Fruit fly (Drosophila melanogaster) whole organism: ENCODE results near the gene CG10581.
A peak's percentile ranks its signal among the peaks of the same experiment; 100 is the strongest.

ENCODE experiments used
- CG8478 ChIP-seq: fragments of >200 bp; optimal IDR thresholded peaks from 2 replicates; lab custom pipeline; 2018; ENCODE audit warnings: inconsistent platforms
- Dll ChIP-seq: fragments of >200 bp; optimal IDR thresholded peaks from 2 replicates; lab custom pipeline; 2017
- EcR ChIP-seq, 2 experiments: fragments of >200 bp; optimal IDR thresholded peaks; 2 replicates each; lab custom pipeline; 2017; ENCODE audit warnings: missing biosample characterization in 2 of 2, missing genetic modification characterization in 2 of 2, missing genetic modification reagents in 2 of 2
- pan ChIP-seq: fragments of >200 bp; optimal IDR thresholded peaks from 2 replicates; lab custom pipeline; 2017
- psq ChIP-seq: fragments of >200 bp; optimal IDR thresholded peaks from 2 replicates; lab custom pipeline; 2017
- usp ChIP-seq: fragments of >200 bp; optimal IDR thresholded peaks from 2 replicates; lab custom pipeline; 2017; ENCODE audit warnings: missing biosample characterization, missing genetic modification characterization, mixed read lengths

The CG10581 gene

DNA sequence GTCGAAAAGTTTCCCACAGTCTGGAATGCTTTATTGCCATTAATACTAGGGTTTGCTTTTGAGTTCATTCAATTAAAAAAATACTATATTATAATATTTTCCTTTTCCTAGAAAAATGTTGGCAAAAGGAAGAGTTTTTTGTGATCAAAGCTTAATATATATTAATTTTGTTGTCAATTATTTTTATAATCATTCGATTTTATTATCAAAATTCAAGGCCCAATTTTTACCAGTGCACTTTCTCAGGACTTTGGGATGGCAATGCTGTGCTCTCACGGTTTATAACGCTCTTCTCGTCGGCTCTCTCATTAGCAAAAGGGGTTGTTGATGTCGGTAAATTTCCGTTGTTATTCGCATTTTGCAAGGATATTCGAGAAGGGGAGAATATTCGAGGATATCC lies 13.0 kb upstream of the CG10581 start:
- TF ChIP-seq Dll (no peak), EcR (GFP tag; optimal IDR thresholded peaks at IDR 0.05; lab: Kevin White, UChicago) (no peak), psq (lab: Kevin White, UChicago) (no peak), CG8478 (lab: Kevin White, UChicago) (no peak), usp (GFP tag; lab: Kevin White, UChicago) (no peak), pan (lab: Kevin White, UChicago) (no peak)

DNA sequence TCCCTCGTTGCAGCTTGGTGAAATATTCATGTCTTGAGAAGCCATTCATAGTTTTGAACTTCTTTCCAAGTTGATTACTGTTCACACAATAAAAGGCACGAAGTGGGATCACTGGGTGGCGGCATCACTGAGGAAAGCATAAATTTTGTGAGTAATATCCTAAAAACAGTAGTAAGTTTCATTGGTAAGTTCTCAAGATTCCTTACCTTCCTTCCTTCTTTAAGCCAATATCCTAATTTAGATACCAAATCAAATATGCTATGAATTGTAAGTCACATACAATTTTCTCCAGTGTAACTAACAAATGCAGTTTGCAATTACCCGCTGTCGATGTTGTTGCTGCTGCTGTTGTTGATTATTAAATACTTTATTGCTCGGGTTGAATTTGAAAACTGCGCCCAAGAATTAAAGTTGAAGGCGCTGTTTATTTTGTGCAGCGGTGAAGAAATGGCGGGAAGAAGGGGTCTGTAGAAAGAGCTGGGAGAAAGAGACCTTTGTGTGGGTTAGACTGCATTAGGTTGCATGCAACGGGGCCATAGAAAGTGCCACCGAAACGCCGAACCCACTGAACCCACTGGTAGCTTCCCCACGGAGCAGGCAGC lies 12.2 kb upstream of the CG10581 start:
- TF ChIP-seq Dll, result no peak
- no peak for TF ChIP-seq CG8478 (lab: Kevin White, UChicago)
- TF ChIP-seq usp (GFP tag; lab: Kevin White, UChicago), result no peak
- TF ChIP-seq pan (lab: Kevin White, UChicago), result no peak
- TF ChIP-seq EcR (GFP tag; optimal IDR thresholded peaks at IDR 0.05; lab: Kevin White, UChicago), result no peak
- TF ChIP-seq psq (lab: Kevin White, UChicago), result no peak

DNA sequence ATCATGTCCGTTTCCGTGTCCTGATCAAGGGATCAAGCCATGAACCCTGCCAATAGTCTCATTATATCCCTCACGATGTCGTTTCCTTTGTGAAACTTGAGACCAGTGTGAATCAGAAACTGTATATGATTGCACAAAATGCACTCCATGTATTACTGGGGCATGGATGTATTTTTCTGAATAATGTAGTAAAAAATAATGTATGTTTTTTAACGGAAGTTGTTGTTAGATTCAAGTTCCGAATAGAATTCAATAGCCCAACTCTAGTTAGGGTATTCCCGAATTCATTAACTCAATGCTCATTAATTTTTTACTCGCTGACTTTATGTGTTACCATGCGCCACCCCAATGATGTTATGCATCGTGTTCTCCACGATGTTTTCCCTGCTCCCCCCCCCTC lies 10.7 kb upstream of the CG10581 start:
- no peak for TF ChIP-seq psq (lab: Kevin White, UChicago)
- no peak for TF ChIP-seq Dll
- no peak for TF ChIP-seq EcR (GFP tag; optimal IDR thresholded peaks at IDR 0.05; lab: Kevin White, UChicago)
- TF ChIP-seq CG8478 (lab: Kevin White, UChicago), result no peak
- no peak for TF ChIP-seq usp (GFP tag; lab: Kevin White, UChicago)
- no peak for TF ChIP-seq pan (lab: Kevin White, UChicago)

DNA sequence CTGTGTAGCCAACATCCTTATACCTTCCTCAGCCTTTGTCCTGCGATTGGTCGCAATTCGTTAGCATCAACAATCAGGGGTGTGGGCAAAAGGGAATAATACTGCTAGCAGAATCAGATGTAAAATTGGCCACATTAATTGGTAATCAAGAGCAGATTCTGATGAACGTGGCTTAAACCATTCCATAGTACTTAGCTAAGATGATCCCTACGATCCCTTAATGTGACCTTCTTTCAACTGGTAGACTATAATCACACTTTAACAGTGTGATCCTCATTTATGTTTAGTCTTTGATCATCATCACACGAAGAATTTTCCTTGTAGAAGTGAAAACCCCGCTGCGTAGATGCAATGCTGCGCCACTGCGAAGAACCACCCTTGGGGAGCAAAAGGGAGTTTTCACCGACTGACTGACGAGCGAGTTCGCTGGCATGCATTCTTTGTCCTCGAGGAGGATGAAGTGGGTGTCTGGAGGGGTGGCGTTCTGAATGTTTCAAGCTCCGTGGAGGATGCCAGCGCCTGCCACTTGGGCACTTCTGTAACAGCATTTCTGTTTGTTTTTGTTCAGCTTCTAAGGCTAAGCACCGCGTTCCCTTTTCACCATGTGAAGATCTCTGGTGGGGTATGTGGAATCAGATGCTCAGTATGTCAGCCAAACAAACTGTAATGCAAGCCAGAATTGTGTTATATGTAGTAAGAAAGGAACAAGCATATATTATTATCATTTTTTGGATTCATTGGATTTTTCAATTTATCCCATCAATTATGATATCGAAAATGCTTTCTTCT lies 10.1 kb upstream of the CG10581 start:
- TF ChIP-seq EcR (GFP tag; optimal IDR thresholded peaks at IDR 0.05; lab: Kevin White, UChicago) (peak in 1 of 2 experiments; percentile 20), CG8478 (lab: Kevin White, UChicago) (no peak)

DNA sequence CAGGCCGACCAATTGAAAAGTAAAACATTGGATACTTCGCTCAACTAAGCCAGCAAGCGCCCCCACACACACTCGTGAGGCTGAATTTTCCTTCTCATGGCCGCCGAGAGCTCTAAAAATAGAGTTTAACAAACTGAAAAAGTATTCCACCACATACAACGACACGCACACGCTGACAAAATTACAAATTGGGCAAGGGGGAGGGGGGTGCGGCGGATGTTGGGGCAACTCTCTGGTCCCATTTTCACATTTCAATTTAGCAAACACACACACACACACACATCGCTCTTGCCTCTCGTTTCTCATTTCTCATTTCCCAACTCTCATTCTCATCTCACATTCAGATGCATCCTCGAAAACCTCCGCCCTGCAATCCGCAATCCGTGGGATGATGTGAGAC lies 9.4 kb upstream of the CG10581 start:
- no peak for TF ChIP-seq pan (lab: Kevin White, UChicago)
- TF ChIP-seq psq (lab: Kevin White, UChicago), result no peak
- no peak for TF ChIP-seq EcR (GFP tag; optimal IDR thresholded peaks at IDR 0.05; lab: Kevin White, UChicago)
- TF ChIP-seq usp (GFP tag; lab: Kevin White, UChicago), result no peak
- no peak for TF ChIP-seq Dll
- no peak for TF ChIP-seq CG8478 (lab: Kevin White, UChicago)

DNA sequence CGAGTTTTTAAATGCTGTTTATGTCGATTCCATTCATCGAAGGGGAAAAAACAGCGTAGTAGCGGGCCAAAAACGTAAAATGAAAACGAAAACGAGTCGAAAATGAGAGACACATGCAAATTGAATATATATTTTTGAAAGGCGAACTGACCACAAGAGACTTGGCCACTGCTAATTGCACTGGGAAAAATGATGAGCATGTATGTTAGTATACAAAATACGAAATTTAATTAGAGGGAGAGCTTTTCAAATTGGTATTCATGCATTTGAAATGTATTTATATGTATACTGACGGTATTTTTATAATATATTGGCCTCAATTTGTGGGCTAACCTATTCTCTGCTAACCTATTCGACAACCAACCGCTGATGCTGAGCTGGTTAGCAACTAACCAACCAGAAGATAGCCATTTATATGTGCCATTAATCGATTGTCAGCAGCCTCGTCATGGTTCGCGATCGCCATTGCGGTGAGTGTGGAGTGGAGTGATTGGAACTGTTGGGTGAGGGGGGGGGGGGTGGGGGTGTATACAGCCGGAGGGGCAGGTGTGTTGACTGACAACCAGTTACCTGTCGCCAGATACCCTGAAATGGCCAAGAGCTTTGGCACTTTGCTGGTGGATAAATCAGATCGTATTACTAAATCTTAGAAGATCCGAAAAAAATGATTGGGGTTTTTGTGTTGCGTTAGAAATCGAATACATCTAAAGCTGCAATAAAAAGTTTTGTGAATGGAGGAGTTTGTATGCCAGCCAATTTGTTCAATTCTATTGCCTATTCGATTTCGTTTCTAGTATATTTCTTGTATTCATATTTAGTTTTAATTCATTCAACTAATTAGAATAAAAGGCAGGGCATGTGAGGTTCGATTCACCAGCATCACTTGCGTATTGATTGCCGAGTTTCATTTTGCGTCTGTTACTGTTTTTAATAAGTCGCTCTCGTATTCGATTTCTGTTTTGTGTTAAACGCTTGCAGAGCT lies 8.2 kb upstream of the CG10581 start:
- TF ChIP-seq EcR (GFP tag; optimal IDR thresholded peaks at IDR 0.05; lab: Kevin White, UChicago) (no peak), Dll (no peak), psq (lab: Kevin White, UChicago) (no peak), CG8478 (lab: Kevin White, UChicago) (no peak), usp (GFP tag; lab: Kevin White, UChicago) (no peak), pan (lab: Kevin White, UChicago) (no peak)

DNA sequence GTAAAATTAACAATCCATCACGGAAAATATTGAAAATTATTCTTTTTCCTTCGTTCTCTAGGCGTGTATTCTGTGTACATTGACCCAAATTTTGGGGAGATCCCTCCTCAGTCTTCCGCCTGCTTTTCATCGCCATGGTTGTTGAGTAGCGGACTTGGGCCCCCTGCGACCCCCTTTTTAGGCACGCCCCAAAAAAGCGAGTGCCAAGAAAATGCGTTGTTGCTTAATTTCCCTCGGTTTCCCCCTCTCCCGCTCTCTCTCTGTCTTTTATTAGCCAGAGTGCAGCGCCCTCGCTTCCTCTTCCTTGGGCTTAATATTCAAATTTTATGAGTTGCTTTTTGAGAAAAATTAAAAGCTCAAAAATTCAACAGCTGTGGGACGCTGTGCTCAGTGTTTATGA lies 6.8 kb upstream of the CG10581 start:
- no peak for TF ChIP-seq EcR (GFP tag; optimal IDR thresholded peaks at IDR 0.05; lab: Kevin White, UChicago)
- no peak for TF ChIP-seq usp (GFP tag; lab: Kevin White, UChicago)
- no peak for TF ChIP-seq psq (lab: Kevin White, UChicago)
- TF ChIP-seq pan (lab: Kevin White, UChicago), result no peak
- TF ChIP-seq Dll, result no peak
- no peak for TF ChIP-seq CG8478 (lab: Kevin White, UChicago)

DNA sequence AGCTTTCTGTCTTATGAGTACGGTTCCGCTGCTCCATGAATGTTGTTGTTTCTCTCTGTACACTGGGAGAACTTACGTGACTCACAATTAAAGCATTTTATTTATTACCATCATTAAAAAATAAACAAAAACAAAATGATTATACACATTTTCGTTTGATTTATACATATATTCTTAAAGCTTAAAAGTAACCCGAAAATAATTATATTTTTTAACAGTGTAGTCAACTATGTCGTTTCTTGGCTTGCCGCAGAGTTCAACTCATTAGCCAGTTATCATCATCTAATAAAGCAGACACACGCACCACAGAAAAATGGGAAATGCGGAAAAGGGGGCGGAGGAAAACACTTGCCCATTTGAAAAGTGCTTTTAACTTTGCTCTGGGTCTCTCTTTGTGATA lies 3.4 kb upstream of the CG10581 start:
- no peak for TF ChIP-seq Dll
- no peak for TF ChIP-seq EcR (GFP tag; optimal IDR thresholded peaks at IDR 0.05; lab: Kevin White, UChicago)
- no peak for TF ChIP-seq psq (lab: Kevin White, UChicago)
- no peak for TF ChIP-seq usp (GFP tag; lab: Kevin White, UChicago)
- TF ChIP-seq CG8478 (lab: Kevin White, UChicago), result no peak
- no peak for TF ChIP-seq pan (lab: Kevin White, UChicago)

DNA sequence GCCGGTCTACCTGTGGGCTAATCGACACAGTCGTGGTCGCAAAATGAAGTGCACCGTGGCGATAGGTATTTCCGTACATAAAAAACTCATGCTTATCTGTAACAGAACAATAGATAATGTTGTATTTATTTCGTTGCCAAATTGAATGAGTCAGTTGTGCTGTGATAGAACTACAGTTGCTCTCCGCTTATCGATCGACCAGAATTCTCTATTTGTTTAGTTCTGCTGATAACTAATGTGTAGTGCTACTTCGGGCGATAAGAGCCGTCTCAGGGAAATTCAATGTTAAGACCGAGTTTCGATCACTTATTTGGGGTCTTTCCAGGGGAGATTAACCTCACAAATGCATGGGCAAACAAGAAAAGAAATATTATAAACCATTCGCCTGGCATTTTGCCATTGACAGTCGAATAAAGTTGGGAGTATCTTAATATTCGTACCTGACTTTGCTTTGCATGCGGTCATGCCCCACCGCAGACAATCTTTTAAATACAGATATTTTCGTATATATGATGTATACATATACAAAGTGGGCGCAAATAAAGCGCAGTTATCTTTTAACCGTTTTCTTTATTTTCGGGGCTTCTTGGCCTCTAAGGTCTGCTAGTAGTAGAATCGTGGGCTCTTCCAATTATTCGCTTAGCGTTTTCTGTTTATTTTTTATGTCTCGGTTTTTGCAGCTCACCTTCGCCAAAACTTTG lies 2.4 kb upstream of the CG10581 start:
- TF ChIP-seq usp (GFP tag; lab: Kevin White, UChicago) (no peak), CG8478 (lab: Kevin White, UChicago) (no peak), Dll (no peak), pan (lab: Kevin White, UChicago) (no peak)

DNA sequence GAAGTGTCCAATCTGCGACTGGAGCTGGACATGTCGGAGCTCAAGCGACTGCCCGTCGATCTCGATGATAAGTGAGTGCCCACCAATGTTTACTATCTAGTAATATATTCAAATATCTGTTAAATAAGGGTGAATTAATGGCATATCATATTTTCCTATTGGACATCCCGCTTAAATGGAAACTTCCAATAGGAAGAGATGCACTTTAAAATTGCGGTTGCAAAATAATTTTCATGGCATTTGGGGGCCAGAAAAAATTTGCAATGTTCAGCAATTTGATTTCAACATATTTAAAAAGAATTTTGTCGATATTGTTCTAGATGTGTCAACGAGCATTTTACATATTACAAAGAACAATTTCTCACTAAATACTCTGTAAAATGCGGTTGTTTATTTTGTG lies 1.2 kb upstream of the CG10581 start:
- TF ChIP-seq usp (GFP tag; lab: Kevin White, UChicago), result no peak
- TF ChIP-seq Dll, result no peak
- TF ChIP-seq EcR (GFP tag; optimal IDR thresholded peaks at IDR 0.05; lab: Kevin White, UChicago), result no peak
- TF ChIP-seq psq (lab: Kevin White, UChicago), result no peak
- TF ChIP-seq CG8478 (lab: Kevin White, UChicago), result no peak
- TF ChIP-seq pan (lab: Kevin White, UChicago), result no peak
